Worm (Caenorhabditis elegans): ENCODE results near the gene F49C12.3.

- no peak for TF ChIP-seq pha-4 (tag; optimal IDR thresholded peaks at IDR 0.05)
- TF ChIP-seq snpc-4 (tag; optimal IDR thresholded peaks at IDR 0.05) = no peak
- TF ChIP-seq unc-62 (GFP tag; optimal IDR thresholded peaks at IDR 0.05) = no peak
- TF ChIP-seq nhr-28 (tag; optimal IDR thresholded peaks at IDR 0.05) = no peak
- no peak for TF ChIP-seq elt-3 (tag; optimal IDR thresholded peaks at IDR 0.05)
- TF ChIP-seq elt-1 (tag; optimal IDR thresholded peaks at IDR 0.05; ENCODE audit: borderline replicate concordance, insufficient read depth) = no peak
- no peak for TF ChIP-seq nhr-76 (tag; optimal IDR thresholded peaks at IDR 0.05)
Measured at ce11 chrIV:9262295-9262694, 37.9 kb upstream of the F49C12.3 start.
